Worm (Caenorhabditis elegans) whole organism, L1 larva: ENCODE data around the gene tcl-2.
A peak's percentile ranks its signal among the peaks of the same experiment; 100 is the strongest.

Experiments
- C04F5.9 ChIP-seq: sonication (generic microtip); optimal IDR thresholded peaks from 2 replicates; lab custom pipeline; 2016; ENCODE audit warnings: missing genetic modification characterization, missing compliant biosample characterization
- Y116A8C.19 ChIP-seq: sonication (generic microtip); optimal IDR thresholded peaks from 2 replicates; lab custom pipeline; 2016; ENCODE audit warnings: missing compliant biosample characterization, missing genetic modification characterization, borderline replicate concordance
- alr-1 ChIP-seq: fragments of 200-800 bp; sonication (Bioruptor generic); optimal IDR thresholded peaks from 2 replicates; lab custom pipeline; 2018; ENCODE audit warnings: borderline replicate concordance, mild to moderate bottlenecking, missing genetic modification characterization, missing compliant biosample characterization
- ceh-63 ChIP-seq: fragments of 200-800 bp; sonication (Bioruptor generic); optimal IDR thresholded peaks from 2 replicates; lab custom pipeline; 2018; ENCODE audit warnings: mild to moderate bottlenecking, missing genetic modification characterization, missing compliant biosample characterization
- ceh-8 ChIP-seq: fragments of 200-800 bp; sonication (Bioruptor generic); optimal IDR thresholded peaks from 2 replicates; lab custom pipeline; 2018; ENCODE audit warnings: mild to moderate bottlenecking, missing genetic modification characterization, moderate library complexity, missing compliant biosample characterization
- ceh-82 ChIP-seq, 3 experiments: fragments of 150-350 bp in 1 of 3; sonication (generic microtip) in 2 of 3; optimal IDR thresholded peaks; 2 replicates each; lab custom pipeline; 2014 to 2017; ENCODE audit warnings: missing biosample characterization in 3 of 3, missing genetic modification characterization in 3 of 3
- dpl-1 ChIP-seq, 3 experiments: fragments of 150-350 bp in 2 of 3; sonication (generic microtip) in 1 of 3; optimal IDR thresholded peaks; 2 replicates each; lab custom pipeline; 2014 to 2017; ENCODE audit warnings: missing biosample characterization in 3 of 3, missing genetic modification characterization in 3 of 3, missing genetic modification reagents in 3 of 3
- dsc-1 ChIP-seq: sonication (generic microtip); optimal IDR thresholded peaks from 2 replicates; lab custom pipeline; 2016; ENCODE audit warnings: mild to moderate bottlenecking, missing genetic modification characterization, missing compliant biosample characterization
- efl-1 ChIP-seq, 4 experiments: fragments of 150-350 bp; optimal IDR thresholded peaks in 3 of 4; peaks in 1 of 4; 1 replicate in 1 of 4; 2 replicates in 3 of 4; lab custom pipeline; 2014; ENCODE audit warnings: missing biosample characterization in 2 of 4, missing genetic modification characterization in 2 of 4, missing genetic modification reagents in 2 of 4
- efl-3 ChIP-seq: fragments of 200-800 bp; sonication (Bioruptor generic); optimal IDR thresholded peaks from 2 replicates; lab custom pipeline; 2018; ENCODE audit warnings: mild to moderate bottlenecking, missing genetic modification characterization, missing compliant biosample characterization
- egl-13 ChIP-seq: sonication (generic microtip); optimal IDR thresholded peaks from 2 replicates; lab custom pipeline; 2016; ENCODE audit warnings: missing genotype, missing genetic modification reagents, missing genetic modification characterization, missing compliant biosample characterization
- elt-3 ChIP-seq, 6 experiments: fragments of 150-350 bp in 1 of 6; sonication (generic microtip); optimal IDR thresholded peaks; 2 replicates each; lab custom pipeline; 2017 to 2018; ENCODE audit warnings: missing biosample characterization in 6 of 6, missing genetic modification characterization in 6 of 6, inconsistent platforms in 1 of 6
- fkh-8 ChIP-seq: sonication (generic microtip); optimal IDR thresholded peaks from 2 replicates; lab custom pipeline; 2016; ENCODE audit warnings: mild to moderate bottlenecking, missing genetic modification characterization, missing compliant biosample characterization
- grh-1 ChIP-seq: fragments of 200-800 bp; sonication (Bioruptor generic); IDR thresholded peaks from 2 replicates; pipeline ENCODE4 v1.3.6; 2022; ENCODE audit warnings: missing genetic modification reagents, missing genetic modification characterization, missing compliant biosample characterization
- hpl-2 ChIP-seq: fragments of 150-350 bp; optimal IDR thresholded peaks from 2 replicates; lab custom pipeline; 2014; ENCODE audit warnings: missing biosample characterization, missing genetic modification reagents, missing genetic modification characterization
- lin-13 ChIP-seq: fragments of 150-350 bp; optimal IDR thresholded peaks from 2 replicates; lab custom pipeline; 2014; ENCODE audit warnings: missing biosample characterization, missing genetic modification reagents, missing genetic modification characterization
- lin-14 ChIP-seq: fragments of 200-800 bp; sonication (Bioruptor generic); optimal IDR thresholded peaks from 2 replicates; lab custom pipeline; 2018; ENCODE audit warnings: mild to moderate bottlenecking, missing genetic modification characterization, moderate library complexity, missing compliant biosample characterization
- lin-15B ChIP-seq: fragments of 150-350 bp; sonication (generic microtip); optimal IDR thresholded peaks from 3 replicates; lab custom pipeline; 2014; ENCODE audit warnings: missing biosample characterization, missing genetic modification characterization
- lin-35 ChIP-seq, 2 experiments: fragments of 150-350 bp; optimal IDR thresholded peaks; 2 replicates each; lab custom pipeline; 2014; ENCODE audit warnings: missing biosample characterization in 2 of 2, missing genetic modification characterization in 2 of 2, missing genetic modification reagents in 2 of 2
- lsy-2 ChIP-seq, 2 experiments: fragments of 150-350 bp; optimal IDR thresholded peaks; 2 replicates each; lab custom pipeline; 2014; ENCODE audit warnings: missing biosample characterization in 2 of 2, missing genetic modification characterization in 2 of 2
- mab-9 ChIP-seq: fragments of 200-800 bp; sonication (Bioruptor generic); IDR thresholded peaks from 2 replicates; pipeline ENCODE4 v1.3.6; 2022; ENCODE audit warnings: missing genetic modification reagents, missing genetic modification characterization, missing compliant biosample characterization
- nhr-12 ChIP-seq: sonication (generic microtip); optimal IDR thresholded peaks from 2 replicates; lab custom pipeline; 2017; ENCODE audit warnings: missing biosample characterization, missing genetic modification characterization
- nhr-20 ChIP-seq: sonication (generic microtip); optimal IDR thresholded peaks from 2 replicates; lab custom pipeline; 2016; ENCODE audit warnings: mild to moderate bottlenecking, missing genetic modification characterization, missing compliant biosample characterization
- nhr-237 ChIP-seq: fragments of 150-350 bp; optimal IDR thresholded peaks from 2 replicates; lab custom pipeline; 2014; ENCODE audit warnings: missing biosample characterization, missing genetic modification characterization
- nhr-28 ChIP-seq: fragments of 150-350 bp; optimal IDR thresholded peaks from 2 replicates; lab custom pipeline; 2014; ENCODE audit warnings: missing biosample characterization, missing genetic modification characterization
- nhr-47 ChIP-seq: sonication (generic microtip); optimal IDR thresholded peaks from 2 replicates; lab custom pipeline; 2016; ENCODE audit warnings: mild to moderate bottlenecking, missing genetic modification characterization, moderate library complexity, missing compliant biosample characterization
- nhr-71 ChIP-seq: sonication (generic microtip); optimal IDR thresholded peaks from 2 replicates; lab custom pipeline; 2016; ENCODE audit warnings: mild to moderate bottlenecking, missing genetic modification characterization, moderate library complexity, missing compliant biosample characterization
- nhr-77 ChIP-seq: fragments of 150-350 bp; optimal IDR thresholded peaks from 2 replicates; lab custom pipeline; 2014; ENCODE audit warnings: missing biosample characterization, missing genetic modification characterization
- nhr-90 ChIP-seq: sonication (generic microtip); optimal IDR thresholded peaks from 2 replicates; lab custom pipeline; 2016; ENCODE audit warnings: mild to moderate bottlenecking, missing genetic modification characterization, missing compliant biosample characterization; ENCODE audit not compliant: poor library complexity
- pax-3 ChIP-seq: fragments of 200-800 bp; sonication (Bioruptor generic); optimal IDR thresholded peaks from 2 replicates; lab custom pipeline; 2018; ENCODE audit warnings: mild to moderate bottlenecking, missing genetic modification characterization, moderate library complexity, missing compliant biosample characterization
- pqm-1 ChIP-seq: sonication (generic microtip); optimal IDR thresholded peaks from 3 replicates; lab custom pipeline; 2017; ENCODE audit warnings: missing biosample characterization, missing genetic modification characterization
- rnt-1 ChIP-seq: sonication (generic microtip); optimal IDR thresholded peaks from 2 replicates; lab custom pipeline; 2016; ENCODE audit warnings: mild to moderate bottlenecking, missing genetic modification characterization, moderate library complexity, missing compliant biosample characterization
- skn-1 ChIP-seq: fragments of 150-350 bp; optimal IDR thresholded peaks from 2 replicates; lab custom pipeline; 2014; ENCODE audit warnings: missing biosample characterization, missing genetic modification characterization
- snpc-4 ChIP-seq: fragments of 150-350 bp; optimal IDR thresholded peaks from 2 replicates; lab custom pipeline; 2014; ENCODE audit warnings: missing biosample characterization, missing genetic modification characterization
- sox-4 ChIP-seq: sonication (generic microtip); optimal IDR thresholded peaks from 2 replicates; lab custom pipeline; 2016; ENCODE audit warnings: missing genetic modification characterization, missing compliant biosample characterization
- sptf-1 ChIP-seq: fragments of 150-350 bp; optimal IDR thresholded peaks from 2 replicates; lab custom pipeline; 2014; ENCODE audit warnings: missing biosample characterization, missing genetic modification characterization
- swsn-7 ChIP-seq: sonication (generic microtip); optimal IDR thresholded peaks from 2 replicates; lab custom pipeline; 2016; ENCODE audit warnings: missing genetic modification characterization, missing compliant biosample characterization
- tbx-2 ChIP-seq: sonication (generic microtip); optimal IDR thresholded peaks from 2 replicates; lab custom pipeline; 2016; ENCODE audit warnings: missing genetic modification characterization, missing compliant biosample characterization
- unc-130 ChIP-seq: fragments of 150-350 bp; optimal IDR thresholded peaks from 2 replicates; lab custom pipeline; 2017; ENCODE audit warnings: missing biosample characterization, missing genetic modification characterization, inconsistent platforms
- unc-86 ChIP-seq: sonication (generic microtip); optimal IDR thresholded peaks from 2 replicates; lab custom pipeline; 2016; ENCODE audit warnings: missing genetic modification characterization, missing compliant biosample characterization
- unc-98 ChIP-seq: fragments of 200-800 bp; sonication (Bioruptor generic); IDR thresholded peaks from 2 replicates; pipeline ENCODE4 v1.3.6; 2022; ENCODE audit warnings: missing genetic modification characterization, missing compliant biosample characterization
- xbp-1 ChIP-seq: sonication (generic microtip); optimal IDR thresholded peaks from 2 replicates; lab custom pipeline; 2016; ENCODE audit warnings: missing genetic modification characterization, missing compliant biosample characterization
- zag-1 ChIP-seq: fragments of 150-350 bp; optimal IDR thresholded peaks from 2 replicates; lab custom pipeline; 2014; ENCODE audit warnings: missing biosample characterization, missing genetic modification characterization
- ztf-11 ChIP-seq, 2 experiments: sonication (generic microtip); optimal IDR thresholded peaks; 2 replicates each; lab custom pipeline; 2016 to 2017; ENCODE audit warnings: missing genetic modification characterization in 2 of 2, missing biosample characterization in 1 of 2, missing compliant biosample characterization in 1 of 2

tcl-2 gene

ce11 chrIV:178696-179095 is at the start of gene tcl-2:
TSS of gene tcl-2 (plus strand) at chrIV:179083.
- TF ChIP-seq unc-98 (GFP tag; lab: Robert Waterston, UW), result no peak
- TF ChIP-seq nhr-12, result no peak
- TF ChIP-seq nhr-77 (tag; lab: Kevin White, UChicago), result no peak
- TF ChIP-seq snpc-4 (tag; lab: Kevin White, UChicago), result no peak
- no peak for TF ChIP-seq rnt-1 (tag; lab: Kevin White, UChicago)
- TF ChIP-seq xbp-1 (tag; lab: Kevin White, UChicago), result no peak
- no peak for TF ChIP-seq unc-130 (tag; lab: Kevin White, UChicago)
- TF ChIP-seq zag-1 (tag; lab: Kevin White, UChicago), result no peak
- no peak for TF ChIP-seq lin-15B (tag; lab: Kevin White, UChicago)
- TF ChIP-seq skn-1 (tag; lab: Kevin White, UChicago), result no peak
- no peak for TF ChIP-seq C04F5.9
- no peak for TF ChIP-seq nhr-237 (tag; lab: Kevin White, UChicago)
- no peak for TF ChIP-seq egl-13
- TF ChIP-seq alr-1 (tag; lab: Kevin White, UChicago), result no peak
- TF ChIP-seq, all 84 proteins: peak for 0

DNA sequence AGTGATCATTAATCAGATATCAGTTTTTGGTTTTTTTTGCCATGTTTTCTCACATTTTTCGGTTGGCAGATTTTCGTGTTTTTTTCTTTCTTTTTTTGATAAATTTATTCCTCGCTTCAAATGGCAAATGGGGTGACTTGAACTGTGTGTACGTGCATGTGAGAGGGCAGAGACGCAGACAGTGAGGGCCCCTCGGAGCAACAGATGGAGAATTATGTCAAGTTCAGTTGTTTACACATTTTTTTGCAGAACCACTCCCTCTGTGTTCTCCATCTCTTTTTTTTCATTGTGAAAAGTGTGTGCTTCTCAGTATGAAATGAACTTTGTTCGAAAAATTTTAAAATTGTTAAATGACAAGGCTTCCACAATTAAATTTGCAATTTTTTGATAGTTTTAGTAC is 48.7 kb upstream of the tcl-2 start:
- TF ChIP-seq nhr-237 (tag; lab: Kevin White, UChicago), result no peak
- TF ChIP-seq hpl-2 (GFP tag; lab: Kevin White, UChicago), result no peak
- TF ChIP-seq mab-9 (GFP tag; lab: Robert Waterston, UW), result no peak
- no peak for TF ChIP-seq ztf-11 (tag; optimal IDR thresholded peaks at IDR 0.05; lab: Kevin White, UChicago)
- no peak for TF ChIP-seq pqm-1
- TF ChIP-seq sox-4, result no peak
- no peak for TF ChIP-seq swsn-7
- TF ChIP-seq grh-1 (GFP tag; lab: Robert Waterston, UW), result no peak
- peak; percentile 5 for TF ChIP-seq lin-14 (GFP tag; lab: Kevin White, UChicago)
- no peak for TF ChIP-seq sptf-1 (tag; lab: Kevin White, UChicago)
- TF ChIP-seq lsy-2 (tag; optimal IDR thresholded peaks at IDR 0.05; lab: Kevin White, UChicago), result peak in 1 of 2 experiments; percentile 11
- TF ChIP-seq lin-13, result no peak
- TF ChIP-seq nhr-20, result no peak
- no peak for TF ChIP-seq elt-3 (tag; optimal IDR thresholded peaks at IDR 0.05; lab: Kevin White, UChicago)
- TF ChIP-seq nhr-28 (tag; lab: Kevin White, UChicago), result no peak
- no peak for TF ChIP-seq pax-3 (tag; lab: Kevin White, UChicago)
- no peak for TF ChIP-seq lin-35 (GFP tag; optimal IDR thresholded peaks at IDR 0.05; lab: Kevin White, UChicago)
- TF ChIP-seq nhr-90 (tag; lab: Kevin White, UChicago), result no peak

DNA sequence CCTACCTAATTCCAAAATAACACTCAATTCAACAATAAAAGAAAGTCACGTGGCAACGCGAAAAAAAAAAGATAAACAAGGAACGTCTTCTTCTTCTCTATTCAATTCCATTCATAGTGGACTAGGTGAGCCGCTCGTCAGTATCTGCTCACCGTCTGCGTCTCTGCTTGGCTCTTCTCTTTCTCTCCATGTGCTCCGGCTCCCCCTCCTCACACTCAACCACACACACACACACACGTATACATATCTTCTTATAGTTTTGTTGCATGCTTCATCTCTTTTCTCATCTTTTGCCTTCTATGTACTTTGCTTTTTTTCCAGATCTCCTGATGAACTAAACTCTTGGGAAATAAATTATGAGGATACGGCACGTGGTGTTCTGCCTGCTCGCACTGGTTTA is 46.8 kb upstream of the tcl-2 start, which contains the start of gene daf-1:
Gene daf-1, plus strand, starts transcription at position 322 of the 400 bp plus-strand sequence.
- peak in 1 of 3 experiments; percentile 12 for TF ChIP-seq dpl-1 (GFP tag; optimal IDR thresholded peaks at IDR 0.05; lab: Kevin White, UChicago)
- peak; percentile 39 for TF ChIP-seq dsc-1 (tag; lab: Kevin White, UChicago)
- peak; percentile 73 for TF ChIP-seq lin-14 (GFP tag; lab: Kevin White, UChicago)
- no peak for TF ChIP-seq pqm-1
- TF ChIP-seq nhr-71 (tag; lab: Kevin White, UChicago), result peak; percentile 32
- no peak for TF ChIP-seq efl-3 (GFP tag; lab: Kevin White, UChicago)
- no peak for TF ChIP-seq ceh-63 (GFP tag; lab: Kevin White, UChicago)
- peak in 1 of 2 experiments; percentile 4 for TF ChIP-seq lin-35 (GFP tag; optimal IDR thresholded peaks at IDR 0.05; lab: Kevin White, UChicago)
- peak; percentile 42 for TF ChIP-seq nhr-47 (tag; lab: Kevin White, UChicago)
- TF ChIP-seq tbx-2, result peak; percentile 18
- peak in 1 of 3 experiments; percentile 25 for TF ChIP-seq ceh-82 (tag; optimal IDR thresholded peaks at IDR 0.05; lab: Kevin White, UChicago)
- peak; percentile 49 for TF ChIP-seq xbp-1 (tag; lab: Kevin White, UChicago)
- TF ChIP-seq fkh-8 (tag; lab: Kevin White, UChicago), result peak; percentile 73
- TF ChIP-seq ceh-8 (GFP tag; lab: Kevin White, UChicago), result no peak
- peak; percentile 37 for TF ChIP-seq sox-4
- peak in 1 of 2 experiments; percentile 40 for TF ChIP-seq lsy-2 (tag; optimal IDR thresholded peaks at IDR 0.05; lab: Kevin White, UChicago)
- no peak for TF ChIP-seq efl-1 (optimal IDR thresholded peaks at IDR 0.05; lab: Kevin White, UChicago)
- TF ChIP-seq efl-1 (GFP tag; optimal IDR thresholded peaks at IDR 0.05 in 1 of 2; lab: Kevin White, UChicago), result no peak
- no peak for TF ChIP-seq elt-3 (tag; optimal IDR thresholded peaks at IDR 0.05; lab: Kevin White, UChicago)
- no peak for TF ChIP-seq C04F5.9
- TF ChIP-seq unc-86 (tag; lab: Kevin White, UChicago), result peak; percentile 61
- TF ChIP-seq Y116A8C.19 (tag; lab: Kevin White, UChicago), result no peak
- TF ChIP-seq swsn-7, result peak; percentile 33
- TF ChIP-seq nhr-20, result no peak
- peak; percentile 67 for TF ChIP-seq egl-13
